Worm (Caenorhabditis elegans): Measurements from ENCODE around the gene pqm-1.

pqm-1 gene

DNA sequence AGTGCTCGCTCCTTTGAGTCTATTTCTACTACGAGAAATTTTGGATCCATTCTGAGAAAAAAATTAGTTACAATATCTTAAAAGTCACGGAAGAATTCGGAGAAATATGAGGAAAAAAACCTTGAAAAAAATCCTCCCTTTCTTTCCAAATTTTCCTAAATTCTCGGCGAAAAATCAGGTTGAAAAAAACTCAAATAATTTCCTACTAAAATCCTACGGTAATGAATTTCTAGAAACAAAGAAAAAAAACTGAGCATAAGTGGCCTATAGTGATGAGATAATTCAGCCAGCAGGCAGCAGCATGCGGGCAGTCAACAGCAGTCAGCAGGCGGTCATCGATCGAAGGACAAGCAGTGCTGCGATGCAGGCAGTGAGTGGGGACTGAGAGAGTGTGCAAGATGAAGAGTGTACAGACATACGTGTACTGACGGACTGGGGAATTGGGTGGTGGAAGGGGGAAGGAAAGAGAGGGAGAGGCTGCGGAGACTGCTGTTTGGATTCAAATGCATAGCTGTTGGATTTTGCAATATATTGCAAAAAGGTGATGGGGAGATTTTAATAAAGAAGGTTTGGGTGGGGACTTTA is 32.5 kb upstream of the pqm-1 start, which contains the start of gene lir-3 (continued):
- no peak for TF ChIP-seq egrh-3 (GFP tag; IDR thresholded peaks at IDR 0.05)
- TF ChIP-seq ztf-25 (GFP tag; IDR thresholded peaks at IDR 0.05): no peak
- peak; percentile 81 for TF ChIP-seq hmg-1.2 (GFP tag; IDR thresholded peaks at IDR 0.05)
- TF ChIP-seq lin-26 (GFP tag; IDR thresholded peaks at IDR 0.05): no peak
- no peak for TF ChIP-seq ets-4 (GFP tag; optimal IDR thresholded peaks at IDR 0.05)
- TF ChIP-seq F55B11.4 (tag; optimal IDR thresholded peaks at IDR 0.05; ENCODE audit: borderline replicate concordance, insufficient read depth): no peak
- TF ChIP-seq die-1 (tag; optimal IDR thresholded peaks at IDR 0.05): no peak
- TF ChIP-seq attf-6 (GFP tag; IDR thresholded peaks at IDR 0.05): no peak
- TF ChIP-seq gei-17 (GFP tag; optimal IDR thresholded peaks at IDR 0.05): no peak
- TF ChIP-seq snpc-4 (GFP tag; optimal IDR thresholded peaks at IDR 0.05): no peak
- peak in 1 of 4 experiments; percentile 14 for TF ChIP-seq snpc-4 (tag; optimal IDR thresholded peaks at IDR 0.05)
- TF ChIP-seq madf-6 (GFP tag; IDR thresholded peaks at IDR 0.05): no peak
- no peak for TF ChIP-seq Y53F4B.3 (GFP tag; IDR thresholded peaks at IDR 0.05)
- TF ChIP-seq ccch-3 (GFP tag; optimal IDR thresholded peaks at IDR 0.05): no peak
- TF ChIP-seq athp-1 (tag; optimal IDR thresholded peaks at IDR 0.05): no peak
- TF ChIP-seq tbx-9 (tag; optimal IDR thresholded peaks at IDR 0.05; ENCODE audit: borderline replicate concordance): no peak
- no peak for TF ChIP-seq ztf-18 (tag; optimal IDR thresholded peaks at IDR 0.05)
- peak; percentile 78 for TF ChIP-seq zfh-2 (GFP tag; conservative IDR thresholded peaks at IDR 0.05)
- no peak for TF ChIP-seq aptf-2 (GFP tag; conservative IDR thresholded peaks at IDR 0.05)

ce11 chrII:11181250-11181704 is 28.9 kb upstream of the pqm-1 start, which contains the start of gene bigr-1:
Gene bigr-1, plus strand, starts transcription at chrII:11181654.
- TF ChIP-seq B0261.1 (tag; optimal IDR thresholded peaks at IDR 0.05): no peak
- no peak for TF ChIP-seq Y95B8A.8 (GFP tag; IDR thresholded peaks at IDR 0.05)
- TF ChIP-seq lag-1 (GFP tag; IDR thresholded peaks at IDR 0.05): no peak
- TF ChIP-seq mes-4 (tag; optimal IDR thresholded peaks at IDR 0.05): no peak
- TF ChIP-seq cebp-1 (GFP tag; IDR thresholded peaks at IDR 0.05): no peak
- peak; percentile 24 for TF ChIP-seq cebp-1 (tag; optimal IDR thresholded peaks at IDR 0.05)
- TF ChIP-seq ceh-79 (tag; optimal IDR thresholded peaks at IDR 0.05): no peak
- no peak for TF ChIP-seq Y67H2A.10 (GFP tag; conservative IDR thresholded peaks at IDR 0.05)
- peak; percentile 61 for TF ChIP-seq nhr-80 (tag; optimal IDR thresholded peaks at IDR 0.05)
- no peak for TF ChIP-seq somi-1 (GFP tag; optimal IDR thresholded peaks at IDR 0.05)

DNA sequence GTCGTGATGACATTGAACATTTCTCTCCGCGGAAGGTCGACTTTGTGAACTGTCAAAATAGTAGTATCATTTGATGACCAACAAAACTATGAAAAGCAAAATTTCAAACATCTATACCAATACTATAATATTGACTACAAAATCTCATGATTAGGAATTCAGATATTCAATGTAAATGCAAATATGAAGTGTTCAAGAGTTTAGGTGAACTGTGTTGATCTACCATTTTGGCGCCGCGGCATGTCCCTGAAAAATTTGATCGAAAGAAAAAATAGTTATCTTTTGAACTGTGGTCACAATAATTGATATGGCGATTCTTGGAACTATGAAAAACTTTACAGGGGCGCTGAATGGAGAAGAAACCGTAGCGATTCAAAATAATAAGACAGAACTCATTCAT is 26.3 kb upstream of the pqm-1 start:
- TF ChIP-seq egl-18 (GFP tag; IDR thresholded peaks at IDR 0.05) (no peak), dpl-1 (GFP tag; optimal IDR thresholded peaks at IDR 0.05) (no peak)

DNA sequence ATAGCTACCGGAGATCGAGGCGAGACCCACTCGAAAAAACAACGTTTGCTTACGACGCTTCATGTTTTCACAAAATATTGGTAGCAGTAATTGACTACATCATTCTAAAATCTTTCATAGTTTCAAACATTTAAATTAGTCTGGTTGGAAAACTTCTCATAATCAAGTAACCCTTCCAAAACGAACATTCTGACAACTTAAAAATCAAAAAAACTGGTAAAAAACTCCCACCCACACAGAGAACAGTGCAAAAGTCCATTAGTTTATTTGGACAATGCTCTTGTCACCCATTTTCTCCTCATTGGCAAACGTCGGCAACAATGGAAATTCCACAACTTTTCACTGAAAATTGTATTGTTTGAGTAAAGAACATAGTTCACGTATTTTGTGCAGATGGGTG is 25.0 kb upstream of the pqm-1 start, which contains the start of gene F37H8.6:
F37H8.6 (minus strand) TSS at position 101 of the 400 bp plus-strand sequence.
- TF ChIP-seq sptf-2 (GFP tag; optimal IDR thresholded peaks at IDR 0.05) (no peak), ztf-25 (GFP tag; IDR thresholded peaks at IDR 0.05) (no peak), atf-7 (tag; optimal IDR thresholded peaks at IDR 0.05) (no peak), ets-4 (GFP tag; optimal IDR thresholded peaks at IDR 0.05) (no peak), K12H6.12 (tag; optimal IDR thresholded peaks at IDR 0.05) (no peak), chd-7 (tag; optimal IDR thresholded peaks at IDR 0.05) (no peak), aptf-3 (GFP tag; IDR thresholded peaks at IDR 0.05) (no peak), dpff-1 (tag; optimal IDR thresholded peaks at IDR 0.05) (no peak), ceh-58 (GFP tag; IDR thresholded peaks at IDR 0.05) (no peak), nhr-179 (tag; optimal IDR thresholded peaks at IDR 0.05) (no peak), rcor-1 (GFP tag; IDR thresholded peaks at IDR 0.05) (no peak), egl-18 (GFP tag; IDR thresholded peaks at IDR 0.05) (no peak), lin-35 (GFP tag; optimal IDR thresholded peaks at IDR 0.05) (no peak), madf-8 (GFP tag; conservative IDR thresholded peaks at IDR 0.05) (no peak), ekl-4 (GFP tag; IDR thresholded peaks at IDR 0.05) (no peak), ztf-6 (GFP tag; IDR thresholded peaks at IDR 0.05) (no peak), somi-1 (GFP tag; optimal IDR thresholded peaks at IDR 0.05) (no peak), T26A5.8 (tag; optimal IDR thresholded peaks at IDR 0.05) (no peak), tlf-1 (GFP tag; optimal IDR thresholded peaks at IDR 0.05) (no peak)
